Worm (Caenorhabditis elegans): ENCODE measurements around the gene col-97.

DNA sequence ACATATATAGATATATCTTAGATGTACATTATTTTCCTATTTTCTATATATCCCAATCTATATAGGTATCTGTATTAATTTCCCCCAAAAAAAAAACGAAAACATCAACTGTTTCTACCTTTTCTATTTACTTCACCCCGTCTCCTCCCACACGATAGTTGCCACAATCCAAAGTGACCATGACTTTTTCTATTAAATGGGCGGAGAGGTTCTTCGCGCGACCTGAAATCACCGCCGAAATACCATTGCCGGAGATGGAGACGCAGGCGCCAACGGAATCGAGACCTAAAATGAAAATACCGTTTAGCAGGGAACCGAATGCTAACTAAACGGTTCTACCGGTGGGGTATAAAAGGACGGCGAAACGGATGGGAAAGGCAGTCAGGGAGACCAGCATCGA lies 25.1 kb upstream of the col-97 start, which contains the start of gene col-98:
- TF ChIP-seq ama-1 (optimal IDR thresholded peaks at IDR 0.05) (no peak), pes-1 (GFP tag; IDR thresholded peaks at IDR 0.05) (no peak), tra-4 (tag; optimal IDR thresholded peaks at IDR 0.05) (no peak), hnd-1 (tag; optimal IDR thresholded peaks at IDR 0.05) (no peak), sea-1 (GFP tag; conservative IDR thresholded peaks at IDR 0.05) (no peak), tbx-37 (GFP tag; conservative IDR thresholded peaks at IDR 0.05) (no peak), hmg-4 (GFP tag; optimal IDR thresholded peaks at IDR 0.05) (no peak), tbx-11 (GFP tag; IDR thresholded peaks at IDR 0.05) (no peak)

Measured in whole organism, early embryonic.